Fruit fly (Drosophila melanogaster) whole organism, pupa: ENCODE results near the gene CG4338.

Source experiments
- CG12605 ChIP-seq: fragments of 200-800 bp; sonication (Bioruptor generic); IDR thresholded peaks from 2 replicates; pipeline ENCODE4 v1.3.6; 2022; ENCODE audit warnings: missing biosample characterization, missing genetic modification characterization
- CG13204 ChIP-seq: fragments of 200-800 bp; sonication (Bioruptor generic); optimal IDR thresholded peaks from 2 replicates; lab custom pipeline; 2018; ENCODE audit warnings: missing biosample characterization, mild to moderate bottlenecking, missing genetic modification characterization, moderate library complexity
- CG14655 ChIP-seq: fragments of 200-800 bp; sonication (Bioruptor generic); optimal IDR thresholded peaks from 3 replicates; lab custom pipeline; 2017; ENCODE audit warnings: mild to moderate bottlenecking, missing biosample characterization, missing genetic modification reagents, missing genetic modification characterization
- CG17806 ChIP-seq: fragments of 200-800 bp; sonication (Bioruptor generic); optimal IDR thresholded peaks from 2 replicates; lab custom pipeline; 2018; ENCODE audit warnings: missing biosample characterization, mild to moderate bottlenecking, missing genetic modification characterization, moderate library complexity
- CG32121 ChIP-seq: fragments of 200-800 bp; sonication (Bioruptor generic); IDR thresholded peaks from 2 replicates; pipeline ENCODE4 v1.3.6; 2022; ENCODE audit warnings: missing biosample characterization, missing genetic modification characterization
- CG8159 ChIP-seq: fragments of 200-800 bp; sonication (Bioruptor generic); optimal IDR thresholded peaks from 3 replicates; lab custom pipeline; 2018; ENCODE audit warnings: missing biosample characterization, mild to moderate bottlenecking, missing genetic modification characterization, moderate library complexity
- CG8301 ChIP-seq: fragments of 200-800 bp; sonication (Bioruptor generic); optimal IDR thresholded peaks from 2 replicates; lab custom pipeline; 2018; ENCODE audit warnings: missing biosample characterization, mild to moderate bottlenecking, missing genetic modification characterization
- CG9948 ChIP-seq: fragments of 200-800 bp; sonication (Bioruptor generic); optimal IDR thresholded peaks from 2 replicates; lab custom pipeline; 2018; ENCODE audit warnings: missing biosample characterization, mild to moderate bottlenecking, missing genetic modification characterization, moderate library complexity
- EcR ChIP-seq: fragments of 200-800 bp; sonication (Bioruptor generic); optimal IDR thresholded peaks from 3 replicates; lab custom pipeline; 2019; ENCODE audit warnings: missing biosample characterization, missing genetic modification characterization, mild to moderate bottlenecking, moderate library complexity, missing genetic modification reagents
- Ets98B ChIP-seq: fragments of 200-800 bp; sonication (Bioruptor generic); IDR thresholded peaks from 2 replicates; pipeline ENCODE4 v1.3.6; 2022; ENCODE audit warnings: missing biosample characterization, missing genetic modification characterization
- Pif1B ChIP-seq: fragments of 200-800 bp; sonication (Bioruptor generic); optimal IDR thresholded peaks from 3 replicates; lab custom pipeline; 2016; ENCODE audit warnings: missing biosample characterization, missing genetic modification characterization
- fd96Ca ChIP-seq: fragments of 200-800 bp; sonication (Bioruptor generic); IDR thresholded peaks from 3 replicates; pipeline ENCODE4 v1.3.6; 2022; ENCODE audit warnings: missing biosample characterization, missing genetic modification characterization
- gl ChIP-seq: fragments of 200-800 bp; sonication (Bioruptor generic); optimal IDR thresholded peaks from 2 replicates; lab custom pipeline; 2018; ENCODE audit warnings: missing biosample characterization, mild to moderate bottlenecking, missing genetic modification characterization
- rn ChIP-seq: fragments of 200-800 bp; sonication (Bioruptor generic); IDR thresholded peaks from 2 replicates; pipeline ENCODE4 v1.3.6; 2022; ENCODE audit warnings: missing biosample characterization, missing genetic modification characterization

- TF ChIP-seq CG8159 (tag; lab: Kevin White, UChicago) (no peak), CG8301 (tag; lab: Kevin White, UChicago) (no peak), rn (GFP tag; lab: Robert Waterston, UW) (no peak), fd96Ca (GFP tag; lab: Robert Waterston, UW) (no peak), CG14655 (GFP tag; lab: Kevin White, UChicago) (no peak), CG17806 (tag; lab: Kevin White, UChicago) (no peak), CG32121 (GFP tag; lab: Robert Waterston, UW) (no peak), EcR (no peak), Ets98B (GFP tag; lab: Robert Waterston, UW) (no peak), CG9948 (tag; lab: Kevin White, UChicago) (no peak), gl (tag; lab: Kevin White, UChicago) (no peak), CG13204 (GFP tag; lab: Kevin White, UChicago) (no peak), Pif1B (GFP tag; lab: Kevin White, UChicago) (no peak), CG12605 (GFP tag; lab: Robert Waterston, UW) (no peak)
Observed at dm6 chr3R:15243046-15243356, 32.3 kb upstream of the CG4338 start.
